Fruit fly (Drosophila melanogaster) whole organism, pupa: ENCODE results near the gene CG40472.

Source experiments
- CG13204 ChIP-seq: fragments of 200-800 bp; sonication (Bioruptor generic); optimal IDR thresholded peaks from 2 replicates; lab custom pipeline; 2018; ENCODE audit warnings: missing biosample characterization, mild to moderate bottlenecking, missing genetic modification characterization, moderate library complexity
- CG14655 ChIP-seq: fragments of 200-800 bp; sonication (Bioruptor generic); optimal IDR thresholded peaks from 3 replicates; lab custom pipeline; 2017; ENCODE audit warnings: mild to moderate bottlenecking, missing biosample characterization, missing genetic modification reagents, missing genetic modification characterization
- CG32121 ChIP-seq: fragments of 200-800 bp; sonication (Bioruptor generic); IDR thresholded peaks from 2 replicates; pipeline ENCODE4 v1.3.6; 2022; ENCODE audit warnings: missing biosample characterization, missing genetic modification characterization
- CG34367 ChIP-seq: fragments of 200-800 bp; sonication (Bioruptor generic); optimal IDR thresholded peaks from 2 replicates; lab custom pipeline; 2018; ENCODE audit warnings: missing biosample characterization, mild to moderate bottlenecking, missing genetic modification characterization
- CG8159 ChIP-seq: fragments of 200-800 bp; sonication (Bioruptor generic); optimal IDR thresholded peaks from 3 replicates; lab custom pipeline; 2018; ENCODE audit warnings: missing biosample characterization, mild to moderate bottlenecking, missing genetic modification characterization, moderate library complexity
- CG8301 ChIP-seq: fragments of 200-800 bp; sonication (Bioruptor generic); optimal IDR thresholded peaks from 2 replicates; lab custom pipeline; 2018; ENCODE audit warnings: missing biosample characterization, mild to moderate bottlenecking, missing genetic modification characterization
- CG9948 ChIP-seq: fragments of 200-800 bp; sonication (Bioruptor generic); optimal IDR thresholded peaks from 2 replicates; lab custom pipeline; 2018; ENCODE audit warnings: missing biosample characterization, mild to moderate bottlenecking, missing genetic modification characterization, moderate library complexity
- Pif1B ChIP-seq: fragments of 200-800 bp; sonication (Bioruptor generic); optimal IDR thresholded peaks from 3 replicates; lab custom pipeline; 2016; ENCODE audit warnings: missing biosample characterization, missing genetic modification characterization
- fd96Ca ChIP-seq: fragments of 200-800 bp; sonication (Bioruptor generic); IDR thresholded peaks from 3 replicates; pipeline ENCODE4 v1.3.6; 2022; ENCODE audit warnings: missing biosample characterization, missing genetic modification characterization

DNA sequence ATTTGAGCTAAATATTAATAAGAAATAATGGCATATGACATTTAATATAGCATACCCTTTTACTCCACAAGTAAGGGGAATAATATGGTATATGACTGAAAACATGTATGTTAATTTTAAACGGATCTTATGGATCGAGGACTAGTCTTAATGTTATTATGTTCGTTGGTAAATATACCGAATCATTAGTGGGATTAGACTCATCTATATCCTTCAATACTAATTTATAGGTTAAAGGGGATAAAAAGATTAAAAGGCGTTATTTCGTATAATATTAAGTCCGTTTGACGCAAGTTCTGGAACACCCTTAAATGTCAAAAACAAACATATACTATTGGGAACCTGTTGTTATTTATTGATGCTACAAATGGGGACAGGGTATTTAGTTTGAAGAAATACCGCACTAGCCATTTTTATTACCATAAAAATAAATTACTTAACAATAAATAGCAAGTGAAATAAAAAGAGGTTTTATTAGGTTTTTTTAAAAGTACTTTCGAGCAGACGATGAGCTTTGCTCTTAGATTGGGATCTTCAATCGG is 49.0 kb downstream of the CG40472 start, which contains the start of gene ND-AGGG:
- no peak for TF ChIP-seq CG13204
- no peak for TF ChIP-seq CG8301
- TF ChIP-seq CG9948 (tag; lab: Kevin White, UChicago), result no peak
- TF ChIP-seq fd96Ca, result no peak
- TF ChIP-seq CG14655 (GFP tag; lab: Kevin White, UChicago), result no peak
- TF ChIP-seq Pif1B (GFP tag; lab: Kevin White, UChicago), result no peak
- no peak for TF ChIP-seq CG32121 (GFP tag; lab: Robert Waterston, UW)
- TF ChIP-seq CG8159 (tag; lab: Kevin White, UChicago), result no peak
- TF ChIP-seq CG34367 (tag; lab: Kevin White, UChicago), result no peak
